Fruit fly (Drosophila melanogaster) whole organism, prepupa: ENCODE results near the gene CG11381.

Experiments used
- Blimp-1 ChIP-seq: fragments of 200-800 bp; sonication (Bioruptor generic); optimal IDR thresholded peaks from 3 replicates; lab custom pipeline; 2017; ENCODE audit warnings: missing biosample characterization, missing genetic modification characterization, mild to moderate bottlenecking, moderate library complexity, missing genetic modification reagents
- CG10631 ChIP-seq: fragments of 200-800 bp; sonication (Bioruptor generic); optimal IDR thresholded peaks from 2 replicates; lab custom pipeline; 2016; ENCODE audit warnings: missing biosample characterization, missing genetic modification characterization
- CG10669 ChIP-seq: fragments of 200-800 bp; sonication (Bioruptor generic); optimal IDR thresholded peaks from 3 replicates; lab custom pipeline; 2018; ENCODE audit warnings: missing biosample characterization, mild to moderate bottlenecking, missing genetic modification characterization, moderate library complexity
- CG11294 ChIP-seq: fragments of 200-800 bp; sonication (Bioruptor generic); IDR thresholded peaks from 2 replicates; pipeline ENCODE4 v1.3.6; 2022; ENCODE audit warnings: missing biosample characterization, missing genetic modification characterization
- CG11762 ChIP-seq: fragments of 200-800 bp; sonication (Bioruptor generic); optimal IDR thresholded peaks from 3 replicates; lab custom pipeline; 2016; ENCODE audit warnings: missing biosample characterization, missing genetic modification characterization; ENCODE audit not compliant: insufficient read depth
- CG1621 ChIP-seq: fragments of 200-800 bp; sonication (Bioruptor generic); optimal IDR thresholded peaks from 3 replicates; lab custom pipeline; 2018; ENCODE audit warnings: missing biosample characterization, mild to moderate bottlenecking, missing genetic modification characterization
- CG16779 ChIP-seq: fragments of 200-800 bp; sonication (Bioruptor generic); optimal IDR thresholded peaks from 3 replicates; lab custom pipeline; 2017; ENCODE audit warnings: missing biosample characterization, mild to moderate bottlenecking, missing genetic modification characterization
- CG3032 ChIP-seq: fragments of 200-800 bp; optimal IDR thresholded peaks from 2 replicates; lab custom pipeline; 2019; ENCODE audit warnings: missing biosample characterization, mild to moderate bottlenecking, missing genetic modification characterization, moderate library complexity
- CG31627 ChIP-seq: fragments of 200-800 bp; sonication (Bioruptor generic); optimal IDR thresholded peaks from 3 replicates; lab custom pipeline; 2016; ENCODE audit warnings: missing biosample characterization, missing genetic modification characterization
- CG34406 ChIP-seq: fragments of 200-800 bp; sonication (Bioruptor generic); optimal IDR thresholded peaks from 3 replicates; lab custom pipeline; 2016; ENCODE audit warnings: missing biosample characterization, missing genetic modification characterization
- CG3919 ChIP-seq: fragments of 200-800 bp; sonication (Bioruptor generic); optimal IDR thresholded peaks from 3 replicates; lab custom pipeline; 2016; ENCODE audit warnings: missing biosample characterization, missing genetic modification characterization
- CG4318 ChIP-seq: fragments of 200-800 bp; sonication (Bioruptor generic); optimal IDR thresholded peaks from 3 replicates; lab custom pipeline; 2017; ENCODE audit warnings: missing biosample characterization, mild to moderate bottlenecking, missing genetic modification characterization
- CG6163 ChIP-seq: fragments of 200-800 bp; sonication (Bioruptor generic); IDR thresholded peaks from 3 replicates; pipeline ENCODE4 v1.3.6; 2022; ENCODE audit warnings: missing biosample characterization, missing genetic modification characterization
- CG6792 ChIP-seq: fragments of 200-800 bp; sonication (Bioruptor generic); optimal IDR thresholded peaks from 3 replicates; lab custom pipeline; 2016; ENCODE audit warnings: missing biosample characterization, missing genetic modification characterization
- CG6808 ChIP-seq: fragments of 200-800 bp; sonication (Bioruptor generic); optimal IDR thresholded peaks from 3 replicates; lab custom pipeline; 2017; ENCODE audit warnings: missing biosample characterization, missing genetic modification characterization, mild to moderate bottlenecking, moderate library complexity, missing genetic modification reagents
- CG6854 ChIP-seq: fragments of 200-800 bp; sonication (Bioruptor generic); optimal IDR thresholded peaks from 2 replicates; lab custom pipeline; 2017; ENCODE audit warnings: missing biosample characterization, mild to moderate bottlenecking, missing genetic modification characterization
- CG7368 ChIP-seq: fragments of 200-800 bp; sonication (Bioruptor generic); optimal IDR thresholded peaks from 3 replicates; lab custom pipeline; 2016; ENCODE audit warnings: missing biosample characterization, missing genetic modification characterization
- CG8119 ChIP-seq: fragments of 200-800 bp; sonication (Bioruptor generic); IDR thresholded peaks from 3 replicates; pipeline ENCODE4 v1.3.6; 2022; ENCODE audit warnings: missing biosample characterization, missing genetic modification characterization
- CG9139 ChIP-seq: fragments of 200-800 bp; sonication (Bioruptor generic); optimal IDR thresholded peaks from 3 replicates; lab custom pipeline; 2017; ENCODE audit warnings: missing biosample characterization, mild to moderate bottlenecking, missing genetic modification characterization
- Eip75B ChIP-seq: fragments of 200-800 bp; sonication (Bioruptor generic); optimal IDR thresholded peaks from 3 replicates; lab custom pipeline; 2016; ENCODE audit warnings: missing biosample characterization, missing genetic modification characterization
- Eip78C ChIP-seq: fragments of 200-800 bp; sonication (Bioruptor generic); peaks from one replicate; lab custom pipeline; 2016; ENCODE audit warnings: missing biosample characterization, missing genetic modification characterization
- Eip93F ChIP-seq: fragments of 200-800 bp; sonication (Bioruptor generic); optimal IDR thresholded peaks from 2 replicates; lab custom pipeline; 2016; ENCODE audit warnings: missing biosample characterization, mild to moderate bottlenecking, missing genetic modification characterization
- Ets21C ChIP-seq: fragments of 200-800 bp; sonication (Bioruptor generic); optimal IDR thresholded peaks from 3 replicates; lab custom pipeline; 2016; ENCODE audit warnings: missing biosample characterization, missing genetic modification characterization
- Gug ChIP-seq: fragments of 200-800 bp; sonication (Bioruptor generic); IDR thresholded peaks from 2 replicates; pipeline ENCODE4 v1.3.6; 2022; ENCODE audit warnings: missing biosample characterization, missing genetic modification characterization
- Hr38 ChIP-seq: sonication (Bioruptor generic); optimal IDR thresholded peaks from 2 replicates; lab custom pipeline; 2016; ENCODE audit warnings: missing biosample characterization, missing genetic modification characterization
- Hr39 ChIP-seq: fragments of 200-800 bp; sonication (Bioruptor generic); optimal IDR thresholded peaks from 2 replicates; lab custom pipeline; 2016; ENCODE audit warnings: missing biosample characterization, missing genetic modification characterization
- Hr4 ChIP-seq: fragments of 200-800 bp; sonication (Bioruptor generic); optimal IDR thresholded peaks from 3 replicates; lab custom pipeline; 2016; ENCODE audit warnings: missing biosample characterization, missing genetic modification characterization
- Lpt ChIP-seq: fragments of 200-800 bp; sonication (Bioruptor generic); optimal IDR thresholded peaks from 3 replicates; lab custom pipeline; 2016; ENCODE audit warnings: missing biosample characterization, missing genetic modification characterization
- OdsH ChIP-seq: fragments of 200-800 bp; sonication (Bioruptor generic); optimal IDR thresholded peaks from 3 replicates; lab custom pipeline; 2016; ENCODE audit warnings: missing biosample characterization, missing genetic modification characterization
- Smox ChIP-seq: fragments of 200-800 bp; sonication (Bioruptor generic); optimal IDR thresholded peaks from 3 replicates; lab custom pipeline; 2016; ENCODE audit warnings: missing biosample characterization, missing genetic modification characterization
- Sox102F ChIP-seq: fragments of 200-800 bp; sonication (Bioruptor generic); optimal IDR thresholded peaks from 2 replicates; lab custom pipeline; 2016; ENCODE audit warnings: missing biosample characterization, mild to moderate bottlenecking, missing genetic modification characterization
- Sox14 ChIP-seq: fragments of 200-800 bp; sonication (Bioruptor generic); optimal IDR thresholded peaks from 3 replicates; lab custom pipeline; 2016; ENCODE audit warnings: missing biosample characterization, missing genetic modification characterization
- cyc ChIP-seq: fragments of 200-800 bp; sonication (Bioruptor generic); optimal IDR thresholded peaks from 3 replicates; lab custom pipeline; 2016; ENCODE audit warnings: missing biosample characterization, missing genetic modification characterization
- dsx ChIP-seq: fragments of 200-800 bp; optimal IDR thresholded peaks from 3 replicates; lab custom pipeline; 2019; ENCODE audit warnings: missing biosample characterization, mild to moderate bottlenecking, missing genetic modification characterization, moderate library complexity; ENCODE audit not compliant: poor library complexity, severe bottlenecking
- eg ChIP-seq: fragments of 200-800 bp; sonication (Bioruptor generic); IDR thresholded peaks from 3 replicates; pipeline ENCODE4 v1.3.6; 2022; ENCODE audit warnings: missing biosample characterization, missing genetic modification characterization
- esn ChIP-seq: fragments of 200-800 bp; sonication (Bioruptor generic); optimal IDR thresholded peaks from 2 replicates; lab custom pipeline; 2016; ENCODE audit warnings: missing biosample characterization, mild to moderate bottlenecking, missing genetic modification characterization, moderate library complexity
- fd59A ChIP-seq: fragments of 200-800 bp; sonication (Bioruptor generic); optimal IDR thresholded peaks from 2 replicates; lab custom pipeline; 2017; ENCODE audit warnings: missing biosample characterization, mild to moderate bottlenecking, missing genetic modification characterization, missing genetic modification reagents
- fd85E ChIP-seq: fragments of 200-800 bp; sonication (Bioruptor generic); optimal IDR thresholded peaks from 3 replicates; lab custom pipeline; 2016; ENCODE audit warnings: missing biosample characterization, missing genetic modification characterization
- lz ChIP-seq: fragments of 200-800 bp; sonication (Bioruptor generic); optimal IDR thresholded peaks from 3 replicates; lab custom pipeline; 2016; ENCODE audit warnings: missing biosample characterization, missing genetic modification characterization
- net ChIP-seq: fragments of 200-800 bp; sonication (Bioruptor generic); optimal IDR thresholded peaks from 3 replicates; lab custom pipeline; 2016; ENCODE audit warnings: missing biosample characterization, missing genetic modification characterization
- spab ChIP-seq: fragments of 200-800 bp; sonication (Bioruptor generic); optimal IDR thresholded peaks from 2 replicates; lab custom pipeline; 2017; ENCODE audit warnings: missing biosample characterization, mild to moderate bottlenecking, missing genetic modification characterization, missing genetic modification reagents
- ss ChIP-seq, 2 experiments: fragments of 200-800 bp; sonication (Bioruptor generic); optimal IDR thresholded peaks; 2 replicates in 1 of 2; 3 replicates in 1 of 2; lab custom pipeline; 2017 to 2018; ENCODE audit warnings: mild to moderate bottlenecking in 2 of 2, missing biosample characterization in 2 of 2, missing genetic modification characterization in 2 of 2, moderate library complexity in 1 of 2
- svp ChIP-seq: fragments of 200-800 bp; sonication (Bioruptor generic); peaks from one replicate; lab custom pipeline; 2016; ENCODE audit warnings: missing biosample characterization, missing genetic modification characterization
- topi ChIP-seq: fragments of 200-800 bp; sonication (Bioruptor generic); optimal IDR thresholded peaks from 3 replicates; lab custom pipeline; 2016; ENCODE audit warnings: missing biosample characterization, missing genetic modification characterization

Gene CG11381

DNA sequence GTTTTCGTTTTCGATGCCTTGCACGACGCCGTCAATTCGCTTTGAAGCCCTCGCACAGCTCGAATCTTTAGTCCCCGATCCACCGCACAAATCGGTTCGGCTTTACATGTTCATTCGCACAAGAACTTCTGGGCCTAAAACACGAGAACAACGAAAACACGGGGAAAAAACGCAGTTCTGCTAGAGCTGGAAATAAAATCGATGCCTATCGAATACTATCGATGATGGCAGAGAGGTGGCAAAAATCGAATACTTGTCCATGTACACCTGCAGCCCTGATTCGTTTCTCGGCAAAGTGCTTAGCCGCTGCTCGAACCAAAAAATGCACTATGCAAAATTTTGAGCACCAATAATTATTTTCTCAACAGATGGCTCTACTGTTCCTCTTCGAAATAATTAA lies 32.9 kb downstream of the CG11381 start, which contains the start of gene CG3638:
Gene CG3638, minus strand, starts transcription at position 210 of the 400 bp plus-strand sequence.
- peak; percentile 16 for TF ChIP-seq Hr39 (GFP tag; lab: Kevin White, UChicago)
- TF ChIP-seq lz: peak; percentile 9
- TF ChIP-seq dsx (GFP tag; lab: Kevin White, UChicago): no peak
- no peak for TF ChIP-seq Blimp-1
- TF ChIP-seq ss (GFP tag; optimal IDR thresholded peaks at IDR 0.05; lab: Kevin White, UChicago): no peak
- peak; percentile 26 for TF ChIP-seq svp (GFP tag; lab: Kevin White, UChicago)
- TF ChIP-seq CG31627: peak; percentile 23
- no peak for TF ChIP-seq Hr4
- TF ChIP-seq cyc (GFP tag; lab: Kevin White, UChicago): peak; percentile 17
- peak; percentile 44 for TF ChIP-seq Sox14 (GFP tag; lab: Kevin White, UChicago)
- peak; percentile 11 for TF ChIP-seq CG3032 (tag; lab: Kevin White, UChicago)
- peak; percentile 12 for TF ChIP-seq CG3919 (GFP tag; lab: Kevin White, UChicago)
- no peak for TF ChIP-seq eg (GFP tag; lab: Robert Waterston, UW)
- TF ChIP-seq Eip75B (GFP tag; lab: Kevin White, UChicago): no peak
- TF ChIP-seq Smox: no peak
- TF ChIP-seq Sox102F (GFP tag; lab: Kevin White, UChicago): no peak

DNA sequence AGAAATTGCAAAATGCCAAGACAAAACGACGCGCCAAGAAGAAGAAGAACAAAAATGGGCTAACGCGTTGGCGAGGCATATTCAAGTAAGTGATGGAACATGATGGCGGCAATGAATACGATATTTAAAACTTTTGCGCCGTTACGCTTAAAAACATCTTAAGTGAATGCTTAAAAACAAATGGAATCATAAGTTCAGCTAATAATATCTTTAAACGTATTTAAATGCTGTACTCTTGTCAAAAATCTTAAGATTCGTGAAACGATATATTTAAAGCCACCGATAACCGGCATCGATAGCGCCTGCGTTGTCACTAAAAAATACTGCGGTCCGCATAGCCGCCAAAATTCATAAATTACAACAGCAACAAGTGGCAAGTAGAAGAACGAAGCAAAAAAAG lies 36.3 kb downstream of the CG11381 start, which contains the start of gene CG11403:
Gene CG11403, minus strand, starts transcription at position 53 of the 400 bp plus-strand sequence.
- TF ChIP-seq svp (GFP tag; lab: Kevin White, UChicago) (peak; percentile 46), lz (peak; percentile 1), CG3032 (tag; lab: Kevin White, UChicago) (peak; percentile 13), Hr39 (GFP tag; lab: Kevin White, UChicago) (peak; percentile 19), CG31627 (peak; percentile 28), Eip78C (GFP tag; lab: Kevin White, UChicago) (peak; percentile 41), CG34406 (GFP tag; lab: Kevin White, UChicago) (no peak), Gug (GFP tag; lab: Robert Waterston, UW) (no peak), esn (GFP tag; lab: Kevin White, UChicago) (peak; percentile 31), Sox14 (GFP tag; lab: Kevin White, UChicago) (peak; percentile 56), Ets21C (peak; percentile 23), CG11762 (GFP tag; lab: Kevin White, UChicago) (no peak), CG6808 (GFP tag; lab: Kevin White, UChicago) (no peak)

DNA sequence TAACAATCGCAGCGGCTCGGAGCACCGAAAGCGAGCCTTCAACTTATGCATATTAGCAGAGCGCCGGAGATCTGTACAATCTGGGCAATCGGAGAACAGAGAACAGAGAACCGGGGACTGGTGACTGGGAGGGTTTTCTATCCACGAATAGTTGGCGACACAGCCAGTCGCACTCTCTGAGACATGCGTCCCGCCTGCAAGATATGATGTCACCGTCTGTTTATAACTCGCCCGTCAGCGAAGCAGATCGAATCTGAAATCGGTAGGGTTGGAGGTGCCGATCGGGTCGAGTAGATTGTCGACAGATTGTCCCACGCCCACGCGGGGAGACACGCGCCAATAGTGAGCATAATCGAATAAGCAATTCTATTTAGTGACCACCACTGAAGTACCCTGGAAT lies 38.5 kb downstream of the CG11381 start:
- TF ChIP-seq dsx (GFP tag; lab: Kevin White, UChicago): no peak
- no peak for TF ChIP-seq CG6854 (GFP tag; lab: Kevin White, UChicago)
- TF ChIP-seq CG31627: no peak
- TF ChIP-seq spab (GFP tag; lab: Kevin White, UChicago): no peak

DNA sequence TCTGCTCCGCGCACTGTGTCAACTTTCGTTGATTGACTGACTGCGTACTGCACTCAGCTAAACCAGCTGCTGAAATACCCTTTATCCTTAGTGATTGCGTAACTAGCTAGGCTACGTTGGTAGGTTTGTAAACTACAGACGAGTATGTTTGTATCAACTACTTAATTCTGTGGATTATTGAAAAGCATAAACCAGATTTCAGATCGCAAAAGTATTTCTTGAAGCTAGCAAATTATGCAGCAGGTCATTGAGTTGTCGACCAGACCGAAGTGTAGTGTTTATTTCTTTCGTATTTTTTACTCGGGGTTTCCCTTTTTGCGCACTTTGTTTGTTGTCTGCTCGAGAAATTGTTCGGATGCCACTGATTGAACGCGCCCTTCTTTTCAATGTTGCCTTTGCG lies 45.2 kb downstream of the CG11381 start:
- peak; percentile 58 for TF ChIP-seq CG8119 (GFP tag; lab: Robert Waterston, UW)
- peak; percentile 90 for TF ChIP-seq CG7368 (GFP tag; lab: Kevin White, UChicago)
- peak; percentile 74 for TF ChIP-seq CG6163 (GFP tag; lab: Robert Waterston, UW)
- TF ChIP-seq fd59A (GFP tag; lab: Kevin White, UChicago): peak; percentile 75
- peak; percentile 65 for TF ChIP-seq CG6854 (GFP tag; lab: Kevin White, UChicago)
- TF ChIP-seq CG4318 (GFP tag; lab: Kevin White, UChicago): no peak
- TF ChIP-seq CG10631: peak; percentile 75
- TF ChIP-seq CG6808 (GFP tag; lab: Kevin White, UChicago): peak; percentile 79
- TF ChIP-seq Hr38: no peak
- TF ChIP-seq CG16779: peak; percentile 60
- peak; percentile 45 for TF ChIP-seq Lpt (GFP tag; lab: Kevin White, UChicago)
- TF ChIP-seq CG11294: no peak
- peak; percentile 88 for TF ChIP-seq CG6792 (GFP tag; lab: Kevin White, UChicago)
- TF ChIP-seq lz: peak; percentile 89
- TF ChIP-seq CG3919 (GFP tag; lab: Kevin White, UChicago): peak; percentile 85
- TF ChIP-seq fd85E: peak; percentile 29
- peak; percentile 78 for TF ChIP-seq net (GFP tag; lab: Kevin White, UChicago)
- peak; percentile 82 for TF ChIP-seq CG1621 (tag; lab: Kevin White, UChicago)
- peak; percentile 72 for TF ChIP-seq CG9139 (GFP tag; lab: Kevin White, UChicago)
- TF ChIP-seq OdsH: peak; percentile 87
- TF ChIP-seq dsx (GFP tag; lab: Kevin White, UChicago): peak; percentile 86
- TF ChIP-seq Eip93F (GFP tag; lab: Kevin White, UChicago): no peak
- peak; percentile 88 for TF ChIP-seq CG10669
- peak; percentile 89 for TF ChIP-seq topi
- TF ChIP-seq ss (GFP tag; optimal IDR thresholded peaks at IDR 0.05; lab: Kevin White, UChicago): peak; percentile 69 to 84
- TF ChIP-seq Blimp-1: peak; percentile 76
- peak; percentile 95 for TF ChIP-seq svp (GFP tag; lab: Kevin White, UChicago)
